Fruit fly (Drosophila melanogaster): ENCODE measurements around the gene CG33325.
A peak's percentile ranks its signal among the peaks of the same experiment; 100 is the strongest.

The CG33325 gene

dm6 chr3R:8684328-8685177, 4.7 kb upstream of the CG33325 start, which contains the start of gene CG44227:
CG44227 (minus strand) TSS chr3R:8685176.
- TF ChIP-seq rn (GFP tag; IDR thresholded peaks at IDR 0.05) (no peak), CG34367 (tag; optimal IDR thresholded peaks at IDR 0.05) (no peak), fd96Ca (GFP tag; IDR thresholded peaks at IDR 0.05) (no peak), CG32121 (GFP tag; IDR thresholded peaks at IDR 0.05) (no peak), Pif1B (GFP tag; optimal IDR thresholded peaks at IDR 0.05) (no peak), CG4496 (GFP tag; IDR thresholded peaks at IDR 0.05) (no peak), CG10348 (GFP tag; IDR thresholded peaks at IDR 0.05) (no peak), CG8301 (tag; optimal IDR thresholded peaks at IDR 0.05) (no peak), gl (tag; optimal IDR thresholded peaks at IDR 0.05) (no peak), CG13204 (GFP tag; optimal IDR thresholded peaks at IDR 0.05) (no peak), Snoo (tag; optimal IDR thresholded peaks at IDR 0.05) (no peak), CG14655 (GFP tag; optimal IDR thresholded peaks at IDR 0.05) (no peak)

- TF ChIP-seq EcR (GFP tag; optimal IDR thresholded peaks at IDR 0.05) = no peak
- TF ChIP-seq CG8159 (tag; optimal IDR thresholded peaks at IDR 0.05) = no peak
- TF ChIP-seq Snoo (tag; optimal IDR thresholded peaks at IDR 0.05) = no peak
- TF ChIP-seq CG14655 (GFP tag; optimal IDR thresholded peaks at IDR 0.05) = no peak
- TF ChIP-seq D1 (tag; optimal IDR thresholded peaks at IDR 0.05) = no peak
- no peak for TF ChIP-seq Ets98B (GFP tag; IDR thresholded peaks at IDR 0.05)
These were observed 3.4 kb upstream of the CG33325 start for dm6 chr3R:8683280-8683679.

dm6 chr3R:8680611-8681010, 777 bp upstream of the CG33325 start:
- TF ChIP-seq CG9948 (tag; optimal IDR thresholded peaks at IDR 0.05) (no peak), CG8159 (tag; optimal IDR thresholded peaks at IDR 0.05) (no peak)

DNA sequence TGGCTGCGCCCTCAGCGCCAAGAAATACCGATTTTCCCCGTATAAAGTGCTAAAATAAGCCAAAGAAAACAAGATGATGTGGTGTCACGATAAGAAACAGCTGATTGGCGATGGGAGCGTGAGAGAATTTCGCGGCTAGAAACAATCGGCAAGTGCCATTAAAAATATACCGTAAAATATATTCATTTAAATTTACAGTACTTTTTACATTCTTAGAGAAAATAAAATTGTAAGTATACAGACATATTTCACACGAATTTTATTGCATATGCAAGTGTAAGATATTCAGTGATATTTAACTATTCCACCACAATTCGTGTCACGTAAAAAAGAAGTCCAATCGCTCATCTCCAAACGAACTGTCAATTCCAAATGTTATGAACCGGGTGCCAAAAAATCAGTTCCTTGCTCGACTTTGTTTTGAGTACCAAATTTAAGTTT, 3.3 kb downstream of the CG33325 start, which contains the start of the genes Unc50, CG11755 and CG8043:
Unc50 (minus strand) TSS at position 54 of the 441 bp plus-strand sequence.
CG11755 (plus strand) TSS at position 356 of the 441 bp plus-strand sequence.
CG8043 (plus strand) TSS at position 356 of the 441 bp plus-strand sequence.
- TF ChIP-seq rn (GFP tag; IDR thresholded peaks at IDR 0.05) = peak; percentile 34; the same call in 1 of the 2 replicates
- TF ChIP-seq CG14655 (GFP tag; optimal IDR thresholded peaks at IDR 0.05) = no peak
- TF ChIP-seq fd96Ca (GFP tag; IDR thresholded peaks at IDR 0.05) = peak; percentile 73
- TF ChIP-seq Snoo (tag; optimal IDR thresholded peaks at IDR 0.05) = peak; percentile 59
- TF ChIP-seq CG8159 (tag; optimal IDR thresholded peaks at IDR 0.05) = peak; percentile 75
- no peak for TF ChIP-seq CG8301 (tag; optimal IDR thresholded peaks at IDR 0.05)
- TF ChIP-seq CG10348 (GFP tag; IDR thresholded peaks at IDR 0.05) = peak; percentile 27; the same call in 1 of the 2 replicates
- TF ChIP-seq CG34367 (tag; optimal IDR thresholded peaks at IDR 0.05) = peak; percentile 56
- peak; percentile 51 for TF ChIP-seq Ets98B (GFP tag; IDR thresholded peaks at IDR 0.05)
- TF ChIP-seq CG9948 (tag; optimal IDR thresholded peaks at IDR 0.05) = peak; percentile 67
- peak; percentile 62 for TF ChIP-seq Pif1B (GFP tag; optimal IDR thresholded peaks at IDR 0.05)
- TF ChIP-seq CG32121 (GFP tag; IDR thresholded peaks at IDR 0.05) = 0 out of 2 replicates have a peak, but pooled peaks have one; percentile 50
- TF ChIP-seq D1 (tag; optimal IDR thresholded peaks at IDR 0.05) = no peak
- peak; percentile 66 for TF ChIP-seq CG15710 (tag; optimal IDR thresholded peaks at IDR 0.05)

DNA sequence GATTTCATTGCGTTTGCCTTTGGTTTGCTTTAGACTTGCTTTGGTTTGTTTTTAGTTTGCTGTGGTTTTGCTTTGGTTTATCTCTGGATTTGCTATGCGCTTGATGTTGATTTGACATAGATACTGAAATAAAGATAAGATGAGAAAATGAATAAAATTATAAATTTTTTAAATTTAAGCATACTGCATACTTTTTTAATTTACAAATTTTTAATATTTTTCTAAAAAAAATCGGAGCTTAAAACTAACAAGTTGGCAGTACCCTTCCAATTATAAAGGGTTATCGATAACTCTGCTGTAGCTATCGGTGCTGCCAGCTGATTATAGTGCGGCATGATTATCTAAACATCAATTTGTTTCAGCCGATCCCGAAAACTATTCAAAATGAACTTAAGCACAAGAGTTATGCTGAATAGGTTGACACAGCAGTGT, 6.0 kb downstream of the CG33325 start, which contains the start of gene mRpL19:
mRpL19 (plus strand) TSS at position 307 of the 432 bp plus-strand sequence.
- TF ChIP-seq D1 (tag; optimal IDR thresholded peaks at IDR 0.05) = no peak
- no peak for TF ChIP-seq Snoo (tag; optimal IDR thresholded peaks at IDR 0.05)
- TF ChIP-seq Pif1A (GFP tag; optimal IDR thresholded peaks at IDR 0.05) = no peak
- no peak for TF ChIP-seq rn (GFP tag; IDR thresholded peaks at IDR 0.05)
- TF ChIP-seq CG17806 (tag; optimal IDR thresholded peaks at IDR 0.05) = peak; percentile 31
- no peak for TF ChIP-seq fd96Ca (GFP tag; IDR thresholded peaks at IDR 0.05)
- TF ChIP-seq gl (tag; optimal IDR thresholded peaks at IDR 0.05) = no peak
- TF ChIP-seq CG34367 (tag; optimal IDR thresholded peaks at IDR 0.05) = no peak
- no peak for TF ChIP-seq Pif1B (GFP tag; optimal IDR thresholded peaks at IDR 0.05)
- TF ChIP-seq CG4496 (GFP tag; IDR thresholded peaks at IDR 0.05) = no peak
- no peak for TF ChIP-seq CG8301 (tag; optimal IDR thresholded peaks at IDR 0.05)
- peak; percentile 34; the same call in 1 of the 2 replicates for TF ChIP-seq CG32121 (GFP tag; IDR thresholded peaks at IDR 0.05)
- no peak for TF ChIP-seq Ets98B (GFP tag; IDR thresholded peaks at IDR 0.05)
- TF ChIP-seq CG10348 (GFP tag; IDR thresholded peaks at IDR 0.05) = no peak
- no peak for TF ChIP-seq CG14655 (GFP tag; optimal IDR thresholded peaks at IDR 0.05)
- TF ChIP-seq CG9948 (tag; optimal IDR thresholded peaks at IDR 0.05) = peak; percentile 16
- no peak for TF ChIP-seq EcR (GFP tag; optimal IDR thresholded peaks at IDR 0.05)
- no peak for TF ChIP-seq CG12605 (GFP tag; IDR thresholded peaks at IDR 0.05)
- TF ChIP-seq CG13204 (GFP tag; optimal IDR thresholded peaks at IDR 0.05) = no peak
- TF ChIP-seq CG15710 (tag; optimal IDR thresholded peaks at IDR 0.05) = peak; percentile 27
- TF ChIP-seq CG8159 (tag; optimal IDR thresholded peaks at IDR 0.05) = peak; percentile 25

All from whole organism, pupa.